Fruit fly (Drosophila melanogaster) whole organism, embryonic: ENCODE data around the gene MED22.
A peak's percentile ranks its signal among the peaks of the same experiment; 100 is the strongest.

Experiments used
- Ada2b ChIP-seq: fragments of 200-800 bp; sonication (Bioruptor generic); IDR thresholded peaks from 2 replicates; pipeline ENCODE4 v1.3.6; 2022; ENCODE audit warnings: missing biosample characterization, missing genetic modification characterization
- Adf1 ChIP-seq: fragments of 200-800 bp; sonication (Bioruptor generic); IDR thresholded peaks from 2 replicates; pipeline ENCODE4 v1.3.6; 2022; ENCODE audit warnings: missing biosample characterization, missing genetic modification characterization
- CG10321 ChIP-seq: fragments of 200-800 bp; sonication (Bioruptor generic); IDR thresholded peaks from 2 replicates; pipeline ENCODE4 v1.3.6; 2022; ENCODE audit warnings: missing biosample characterization, missing genetic modification characterization
- CG11398 ChIP-seq: fragments of 200-800 bp; sonication (Bioruptor generic); optimal IDR thresholded peaks from 2 replicates; lab custom pipeline; 2016; ENCODE audit warnings: missing biosample characterization, missing genetic modification characterization
- CG12236 ChIP-seq: fragments of 200-800 bp; sonication (Bioruptor generic); optimal IDR thresholded peaks from 2 replicates; lab custom pipeline; 2016; ENCODE audit warnings: missing biosample characterization, missing genetic modification characterization
- CG12769 ChIP-seq: fragments of 200-800 bp; sonication (Bioruptor generic); optimal IDR thresholded peaks from 2 replicates; lab custom pipeline; 2019; ENCODE audit warnings: missing biosample characterization, mild to moderate bottlenecking, missing genetic modification characterization, moderate library complexity
- CG14710 ChIP-seq: fragments of 200-800 bp; sonication (Bioruptor generic); optimal IDR thresholded peaks from 3 replicates; lab custom pipeline; 2019; ENCODE audit warnings: missing biosample characterization, mild to moderate bottlenecking, missing genetic modification characterization, moderate library complexity
- CG15479 ChIP-seq: fragments of 200-800 bp; sonication (Bioruptor generic); optimal IDR thresholded peaks from 3 replicates; lab custom pipeline; 2019; ENCODE audit warnings: missing biosample characterization, mild to moderate bottlenecking, missing genetic modification characterization, moderate library complexity
- CG17186 ChIP-seq: fragments of 200-800 bp; sonication (Bioruptor generic); optimal IDR thresholded peaks from 3 replicates; lab custom pipeline; 2017; ENCODE audit warnings: missing biosample characterization, missing genetic modification reagents, missing genetic modification characterization
- CG31224 ChIP-seq: fragments of 200-800 bp; sonication (Bioruptor generic); IDR thresholded peaks from 2 replicates; pipeline ENCODE4 v1.3.6; 2022; ENCODE audit warnings: missing biosample characterization, missing genetic modification characterization
- CG33557 ChIP-seq: fragments of 200-800 bp; sonication (Bioruptor generic); optimal IDR thresholded peaks from 2 replicates; lab custom pipeline; 2019; ENCODE audit warnings: missing biosample characterization, mild to moderate bottlenecking, missing genetic modification characterization, moderate library complexity
- CG6654 ChIP-seq: fragments of 200-800 bp; sonication (Bioruptor generic); optimal IDR thresholded peaks from 2 replicates; lab custom pipeline; 2017; ENCODE audit warnings: missing biosample characterization, mild to moderate bottlenecking, missing genetic modification characterization
- CG6765 ChIP-seq: fragments of 200-800 bp; sonication (Bioruptor generic); optimal IDR thresholded peaks from 3 replicates; lab custom pipeline; 2017; ENCODE audit warnings: missing biosample characterization, mild to moderate bottlenecking, missing genetic modification characterization
- CG7372 ChIP-seq: fragments of 200-800 bp; sonication (Bioruptor generic); IDR thresholded peaks from 2 replicates; pipeline ENCODE4 v1.3.6; 2022; ENCODE audit warnings: missing biosample characterization, missing genetic modification characterization
- CG7745 ChIP-seq: fragments of 200-800 bp; sonication (Bioruptor generic); optimal IDR thresholded peaks from 2 replicates; lab custom pipeline; 2018; ENCODE audit warnings: missing biosample characterization, mild to moderate bottlenecking, missing genetic modification characterization, moderate library complexity
- CG8089 ChIP-seq: fragments of 200-800 bp; sonication (Bioruptor generic); optimal IDR thresholded peaks from 3 replicates; lab custom pipeline; 2016; ENCODE audit warnings: missing biosample characterization, missing genetic modification characterization
- CG9817 ChIP-seq: fragments of 200-800 bp; sonication (Bioruptor generic); optimal IDR thresholded peaks from 2 replicates; lab custom pipeline; 2018; ENCODE audit warnings: missing biosample characterization, mild to moderate bottlenecking, missing genetic modification characterization, moderate library complexity
- CTCF ChIP-seq: fragments of 200-800 bp; sonication (Bioruptor generic); optimal IDR thresholded peaks from 2 replicates; lab custom pipeline; 2017; ENCODE audit warnings: missing biosample characterization, mild to moderate bottlenecking, missing genetic modification characterization, moderate library complexity
- CoRest ChIP-seq: fragments of 200-800 bp; sonication (Bioruptor generic); optimal IDR thresholded peaks from 3 replicates; lab custom pipeline; 2018; ENCODE audit warnings: missing biosample characterization, mild to moderate bottlenecking, missing genetic modification characterization, moderate library complexity
- Dek ChIP-seq: fragments of 200-800 bp; sonication (Bioruptor generic); optimal IDR thresholded peaks from 3 replicates; lab custom pipeline; 2019; ENCODE audit warnings: missing biosample characterization, mild to moderate bottlenecking, missing genetic modification characterization, moderate library complexity
- Eip74EF ChIP-seq, 2 experiments: fragments of 200-800 bp in 1 of 2; fragments of >200 bp in 1 of 2; sonication (Bioruptor generic) in 1 of 2; optimal IDR thresholded peaks; 2 replicates each; lab custom pipeline; 2017 to 2019; ENCODE audit warnings: missing biosample characterization in 2 of 2, missing genetic modification characterization in 2 of 2, mild to moderate bottlenecking in 1 of 2, moderate library complexity in 1 of 2
- Ets65A ChIP-seq: fragments of 200-800 bp; sonication (Bioruptor generic); peaks from one replicate; lab custom pipeline; 2016; ENCODE audit warnings: missing biosample characterization, missing genetic modification characterization
- Hey ChIP-seq: fragments of 200-800 bp; sonication (Bioruptor generic); optimal IDR thresholded peaks from 3 replicates; lab custom pipeline; 2018; ENCODE audit warnings: missing biosample characterization, mild to moderate bottlenecking, missing genetic modification characterization
- Hr3 ChIP-seq: fragments of 200-800 bp; sonication (Bioruptor generic); optimal IDR thresholded peaks from 3 replicates; lab custom pipeline; 2016; ENCODE audit warnings: missing biosample characterization, missing genetic modification characterization
- Hr51 ChIP-seq, 2 experiments: fragments of 200-800 bp; sonication (Bioruptor generic); optimal IDR thresholded peaks; 2 replicates in 1 of 2; 3 replicates in 1 of 2; lab custom pipeline; 2016 to 2018; ENCODE audit warnings: missing biosample characterization in 2 of 2, missing genetic modification characterization in 2 of 2, mild to moderate bottlenecking in 1 of 2, moderate library complexity in 1 of 2
- Nf-YB ChIP-seq: fragments of 200-800 bp; sonication (Bioruptor generic); optimal IDR thresholded peaks from 3 replicates; lab custom pipeline; 2019; ENCODE audit warnings: missing biosample characterization, mild to moderate bottlenecking, missing genetic modification characterization, moderate library complexity
- Sox102F ChIP-seq: fragments of 200-800 bp; sonication (Bioruptor generic); optimal IDR thresholded peaks from 2 replicates; lab custom pipeline; 2018; ENCODE audit warnings: missing biosample characterization, mild to moderate bottlenecking, missing genetic modification characterization, moderate library complexity
- Trl ChIP-seq, 3 experiments: fragments of >200 bp in 2 of 3; fragments of 200-800 bp in 1 of 3; sonication (Bioruptor generic) in 1 of 3; optimal IDR thresholded peaks; 2 replicates in 1 of 3; 3 replicates in 2 of 3; lab custom pipeline; 2016 to 2017; ENCODE audit warnings: missing biosample characterization in 1 of 3, missing genetic modification characterization in 1 of 3
- Xbp1 ChIP-seq: fragments of 200-800 bp; sonication (Bioruptor generic); optimal IDR thresholded peaks from 3 replicates; lab custom pipeline; 2016; ENCODE audit warnings: missing biosample characterization, mild to moderate bottlenecking, missing genetic modification characterization
- chif ChIP-seq, 2 experiments: fragments of 200-800 bp; sonication (Bioruptor generic); optimal IDR thresholded peaks; 3 replicates each; lab custom pipeline; 2016; ENCODE audit warnings: missing biosample characterization in 2 of 2, missing genetic modification characterization in 2 of 2
- crc ChIP-seq: fragments of 200-800 bp; sonication (Bioruptor generic); optimal IDR thresholded peaks from 2 replicates; lab custom pipeline; 2016; ENCODE audit warnings: missing biosample characterization, missing genetic modification characterization
- cwo ChIP-seq: fragments of 200-800 bp; sonication (Bioruptor generic); optimal IDR thresholded peaks from 3 replicates; lab custom pipeline; 2017; ENCODE audit warnings: missing biosample characterization, missing genetic modification characterization, mild to moderate bottlenecking, moderate library complexity, missing genetic modification reagents
- dmrt99B ChIP-seq: fragments of 200-800 bp; sonication (Bioruptor generic); optimal IDR thresholded peaks from 2 replicates; lab custom pipeline; 2018; ENCODE audit warnings: missing biosample characterization, mild to moderate bottlenecking, missing genetic modification characterization, moderate library complexity
- ftz-f1 ChIP-seq: fragments of 200-800 bp; sonication (Bioruptor generic); optimal IDR thresholded peaks from 2 replicates; lab custom pipeline; 2016; ENCODE audit warnings: missing biosample characterization, missing genetic modification characterization
- insv ChIP-seq, 2 experiments: fragments of 200-800 bp; sonication (Bioruptor generic); optimal IDR thresholded peaks; 3 replicates each; lab custom pipeline; 2016 to 2018; ENCODE audit warnings: missing biosample characterization in 2 of 2, missing genetic modification characterization in 2 of 2
- klu ChIP-seq: fragments of 200-800 bp; sonication (Bioruptor generic); IDR thresholded peaks from 2 replicates; pipeline ENCODE4 v1.3.6; 2022; ENCODE audit warnings: missing biosample characterization, missing genetic modification characterization
- knrl ChIP-seq: fragments of 200-800 bp; sonication (Bioruptor generic); IDR thresholded peaks from 3 replicates; pipeline ENCODE4 v1.3.6; 2022; ENCODE audit warnings: missing biosample characterization, missing genetic modification characterization; ENCODE audit not compliant: partially characterized antibody
- onecut ChIP-seq: fragments of 200-800 bp; sonication (Bioruptor generic); IDR thresholded peaks from 2 replicates; pipeline ENCODE4 v1.3.6; 2022; ENCODE audit warnings: missing biosample characterization, missing genetic modification characterization
- pita ChIP-seq: fragments of 200-800 bp; sonication (Bioruptor generic); optimal IDR thresholded peaks from 2 replicates; lab custom pipeline; 2017; ENCODE audit warnings: missing biosample characterization, mild to moderate bottlenecking, missing genetic modification characterization
- run ChIP-seq: fragments of 200-800 bp; sonication (Bioruptor generic); optimal IDR thresholded peaks from 3 replicates; lab custom pipeline; 2018; ENCODE audit warnings: missing biosample characterization, mild to moderate bottlenecking, missing genetic modification characterization
- sens-2 ChIP-seq: fragments of 200-800 bp; sonication (Bioruptor generic); IDR thresholded peaks from 2 replicates; pipeline ENCODE4 v1.3.6; 2022; ENCODE audit warnings: missing biosample characterization, missing genetic modification characterization
- shn ChIP-seq: fragments of 200-800 bp; sonication (Bioruptor generic); optimal IDR thresholded peaks from 3 replicates; lab custom pipeline; 2016; ENCODE audit warnings: missing biosample characterization, missing genetic modification characterization
- sim ChIP-seq: fragments of 200-800 bp; sonication (Bioruptor generic); IDR thresholded peaks from 2 replicates; pipeline ENCODE4 v1.3.6; 2022; ENCODE audit warnings: missing biosample characterization, missing genetic modification characterization
- so ChIP-seq: fragments of 200-800 bp; sonication (Bioruptor generic); IDR thresholded peaks from 3 replicates; pipeline ENCODE4 v1.3.6; 2022; ENCODE audit warnings: missing biosample characterization, missing genetic modification characterization
- sqz ChIP-seq: fragments of 200-800 bp; sonication (Bioruptor generic); optimal IDR thresholded peaks from 3 replicates; lab custom pipeline; 2018; ENCODE audit warnings: missing biosample characterization, mild to moderate bottlenecking, missing genetic modification characterization
- sug ChIP-seq: fragments of 200-800 bp; optimal IDR thresholded peaks from 2 replicates; lab custom pipeline; 2019; ENCODE audit warnings: missing biosample characterization, mild to moderate bottlenecking, missing genetic modification characterization, moderate library complexity
- trem ChIP-seq: fragments of 200-800 bp; optimal IDR thresholded peaks from 3 replicates; lab custom pipeline; 2019; ENCODE audit warnings: missing biosample characterization, mild to moderate bottlenecking, missing genetic modification characterization, moderate library complexity

MED22 gene

dm6 chrX:940580-941184 is 12.7 kb downstream of the MED22 start, which contains the start of the genes CG3704 and mus81 (continued):
- no peak for TF ChIP-seq Ada2b (GFP tag; lab: Robert Waterston, UW)
- no peak for TF ChIP-seq CG11398

- TF ChIP-seq sqz (GFP tag; lab: Kevin White, UChicago) (no peak), Nf-YB (GFP tag; lab: Kevin White, UChicago) (no peak), Dek (tag; lab: Kevin White, UChicago) (no peak), Hey (tag; lab: Kevin White, UChicago) (no peak), onecut (peak; percentile 90), CTCF (GFP tag; lab: Kevin White, UChicago) (peak; percentile 27), Trl (optimal IDR thresholded peaks at IDR 0.05; lab: Kevin White, UChicago) (no peak), Trl (GFP tag; optimal IDR thresholded peaks at IDR 0.05; lab: Kevin White, UChicago) (no peak), pita (GFP tag; lab: Kevin White, UChicago) (peak; percentile 29), Ets65A (peak; percentile 15), CG33557 (GFP tag; lab: Kevin White, UChicago) (no peak), CG12769 (tag; lab: Kevin White, UChicago) (no peak), CG6654 (GFP tag; lab: Kevin White, UChicago) (peak; percentile 57)
- TF ChIP-seq, all 482 proteins: peak for 5
Observed at dm6 chrX:945446-946013, 17.6 kb downstream of the MED22 start, which contains the start of gene CG3703. TSS of gene CG3703 (minus strand) at chrX:945773.

- TF ChIP-seq shn (no peak), trem (no peak), CG17186 (GFP tag; lab: Kevin White, UChicago) (no peak), CG7372 (GFP tag; lab: Robert Waterston, UW) (no peak), Adf1 (GFP tag; lab: Robert Waterston, UW) (peak; percentile 31; the same call in 1 of the 2 replicates), CG15479 (no peak), ftz-f1 (GFP tag; lab: Kevin White, UChicago) (no peak), cwo (GFP tag; lab: Kevin White, UChicago) (peak; percentile 48), sim (no peak), Hr51 (GFP tag; optimal IDR thresholded peaks at IDR 0.05; lab: Kevin White, UChicago) (no peak), knrl (GFP tag; lab: Robert Waterston, UW) (no peak), CG6765 (GFP tag; lab: Kevin White, UChicago) (no peak), Xbp1 (GFP tag; lab: Kevin White, UChicago) (no peak), CoRest (tag; lab: Kevin White, UChicago) (no peak), Eip74EF (GFP tag; optimal IDR thresholded peaks at IDR 0.05; lab: Kevin White, UChicago) (no peak), insv (GFP tag; optimal IDR thresholded peaks at IDR 0.05; lab: Kevin White, UChicago) (no peak), sens-2 (no peak), CG9817 (tag; lab: Kevin White, UChicago) (no peak), CG12236 (GFP tag; lab: Kevin White, UChicago) (no peak), run (tag; lab: Kevin White, UChicago) (peak; percentile 12), sug (peak; percentile 96), klu (GFP tag; lab: Robert Waterston, UW) (no peak), crc (no peak), CG10321 (GFP tag; lab: Robert Waterston, UW) (no peak), dmrt99B (tag; lab: Kevin White, UChicago) (no peak), CG31224 (GFP tag; lab: Robert Waterston, UW) (no peak), so (GFP tag; lab: Robert Waterston, UW) (no peak), Sox102F (GFP tag; lab: Kevin White, UChicago) (no peak), chif (GFP tag; optimal IDR thresholded peaks at IDR 0.05; lab: Kevin White, UChicago) (no peak), Hr3 (GFP tag; lab: Kevin White, UChicago) (no peak), CG8089 (GFP tag; lab: Kevin White, UChicago) (no peak), CG7745 (tag; lab: Kevin White, UChicago) (no peak), CG14710 (no peak)
Observed at dm6 chrX:946162-946561, 18.2 kb downstream of the MED22 start.
